Worm (Caenorhabditis elegans) whole organism, L1 larva: ENCODE results near the gene cdk-4.

Source experiments
- lsy-2 ChIP-seq, 2 experiments: fragments of 150-350 bp; optimal IDR thresholded peaks; 2 replicates each; lab custom pipeline; 2014; ENCODE audit warnings: missing biosample characterization in 2 of 2, missing genetic modification characterization in 2 of 2
- mdl-1 ChIP-seq, 2 experiments: fragments of 150-350 bp; optimal IDR thresholded peaks; 2 replicates each; lab custom pipeline; 2014 to 2017; ENCODE audit warnings: missing biosample characterization in 2 of 2, missing genetic modification characterization in 2 of 2, inconsistent platforms in 1 of 2
- nhr-12 ChIP-seq: sonication (generic microtip); optimal IDR thresholded peaks from 2 replicates; lab custom pipeline; 2017; ENCODE audit warnings: missing biosample characterization, missing genetic modification characterization
- nhr-85 ChIP-seq: sonication (generic microtip); peaks from one replicate; lab custom pipeline; 2016; ENCODE audit warnings: missing genetic modification characterization, inconsistent platforms, missing compliant biosample characterization
- skn-1 ChIP-seq: fragments of 150-350 bp; optimal IDR thresholded peaks from 2 replicates; lab custom pipeline; 2014; ENCODE audit warnings: missing biosample characterization, missing genetic modification characterization
- snpc-4 ChIP-seq: fragments of 150-350 bp; optimal IDR thresholded peaks from 2 replicates; lab custom pipeline; 2014; ENCODE audit warnings: missing biosample characterization, missing genetic modification characterization
- tlp-1 ChIP-seq: fragments of 150-350 bp; optimal IDR thresholded peaks from 2 replicates; lab custom pipeline; 2014; ENCODE audit warnings: missing biosample characterization, missing genetic modification characterization
- unc-62 ChIP-seq: fragments of 150-350 bp; optimal IDR thresholded peaks from 2 replicates; lab custom pipeline; 2014; ENCODE audit warnings: missing biosample characterization, missing genetic modification reagents, missing genetic modification characterization
- zip-4 ChIP-seq: fragments of 200-800 bp; sonication (Bioruptor generic); optimal IDR thresholded peaks from 2 replicates; lab custom pipeline; 2018; ENCODE audit warnings: mild to moderate bottlenecking, missing genetic modification characterization, moderate library complexity, missing compliant biosample characterization

ce11 chrX:13558667-13559066 is 40.0 kb upstream of the cdk-4 start:
- TF ChIP-seq tlp-1 (tag; lab: Kevin White, UChicago) (no peak), zip-4 (no peak), lsy-2 (tag; optimal IDR thresholded peaks at IDR 0.05; lab: Kevin White, UChicago) (no peak), nhr-12 (tag; lab: Kevin White, UChicago) (no peak), skn-1 (tag; lab: Kevin White, UChicago) (no peak), unc-62 (GFP tag; lab: Kevin White, UChicago) (no peak), mdl-1 (tag; optimal IDR thresholded peaks at IDR 0.05; lab: Kevin White, UChicago) (no peak), snpc-4 (tag; lab: Kevin White, UChicago) (no peak), nhr-85 (tag; lab: Kevin White, UChicago) (no peak)
